ENCODE assay signal across 1 fruit fly cellular context in genomic region chr2L:2721317-2721716, dm6.
TF ChIP-seq lines count a peak whose summit lies in the region.

No protein-coding gene starts in this region.

TF ChIP-seq in whole organism, embryonic, 481 proteins besides CTCF, POLR2A, EP300 and RAD21 (continued from another document):
- TF ChIP-seq CG32532 (GFP tag; IDR thresholded peaks at IDR 0.05; lab: Robert Waterston, UW), result peak; percentile 43; the same call in 1 of the 2 replicates
- TF ChIP-seq Dek (tag; optimal IDR thresholded peaks at IDR 0.05; lab: Kevin White, UChicago), result no peak
- TF ChIP-seq Doc3 (GFP tag; IDR thresholded peaks at IDR 0.05; lab: Robert Waterston, UW; ENCODE audit: partially characterized antibody), result no peak
- no peak for TF ChIP-seq oc (tag; optimal IDR thresholded peaks at IDR 0.05; lab: Kevin White, UChicago)
- no peak for TF ChIP-seq CG1602 (GFP tag; optimal IDR thresholded peaks at IDR 0.05; lab: Kevin White, UChicago)
- TF ChIP-seq pum (GFP tag; optimal IDR thresholded peaks at IDR 0.05; lab: Kevin White, UChicago), result no peak
- TF ChIP-seq Dip2 (GFP tag; IDR thresholded peaks at IDR 0.05; lab: Robert Waterston, UW), result no peak
- TF ChIP-seq GATAe (GFP tag; conservative IDR thresholded peaks at IDR 0.05; lab: Robert Waterston, UW), result no peak
- TF ChIP-seq ewg (GFP tag; optimal IDR thresholded peaks at IDR 0.05; lab: Kevin White, UChicago), result no peak
- TF ChIP-seq p53 (GFP tag; optimal IDR thresholded peaks at IDR 0.05; lab: Kevin White, UChicago), result no peak
- TF ChIP-seq row (GFP tag; IDR thresholded peaks at IDR 0.05; lab: Robert Waterston, UW), result peak; percentile 43; the same call in 2 of the 3 replicates
- TF ChIP-seq trh (GFP tag; optimal IDR thresholded peaks at IDR 0.05; lab: Kevin White, UChicago), result no peak
- no peak for TF ChIP-seq CG3847 (GFP tag; IDR thresholded peaks at IDR 0.05; lab: Robert Waterston, UW)
- TF ChIP-seq B-H1 (GFP tag; IDR thresholded peaks at IDR 0.05; lab: Robert Waterston, UW), result no peak
- no peak for TF ChIP-seq CG4424 (GFP tag; optimal IDR thresholded peaks at IDR 0.05; lab: Kevin White, UChicago)
- TF ChIP-seq Kr (GFP tag; optimal IDR thresholded peaks at IDR 0.05; lab: Kevin White, UChicago), result no peak
- TF ChIP-seq al (GFP tag; IDR thresholded peaks at IDR 0.05; lab: Robert Waterston, UW), result no peak
- TF ChIP-seq Vsx1 (GFP tag; optimal IDR thresholded peaks at IDR 0.05; lab: Kevin White, UChicago), result no peak
- TF ChIP-seq cad (GFP tag; optimal IDR thresholded peaks at IDR 0.05; lab: Kevin White, UChicago), result no peak
- no peak for TF ChIP-seq sima (GFP tag; optimal IDR thresholded peaks at IDR 0.05; lab: Kevin White, UChicago)
- no peak for TF ChIP-seq CG18011 (GFP tag; optimal IDR thresholded peaks at IDR 0.05; lab: Kevin White, UChicago)
- TF ChIP-seq CG14014 (GFP tag; IDR thresholded peaks at IDR 0.05; lab: Robert Waterston, UW), result peak; percentile 33; the same call in 1 of the 2 replicates
- TF ChIP-seq hb (GFP tag; IDR thresholded peaks at IDR 0.05; lab: Robert Waterston, UW; ENCODE audit: partially characterized antibody), result no peak
- TF ChIP-seq exex (tag; optimal IDR thresholded peaks at IDR 0.05; lab: Kevin White, UChicago), result no peak
- no peak for TF ChIP-seq CG12744 (GFP tag; optimal IDR thresholded peaks at IDR 0.05; lab: Kevin White, UChicago)
- no peak for TF ChIP-seq CG6813 (GFP tag; optimal IDR thresholded peaks at IDR 0.05; lab: Kevin White, UChicago)
- no peak for TF ChIP-seq fru (optimal IDR thresholded peaks at IDR 0.05; lab: Kevin White, UChicago)
- no peak for TF ChIP-seq Nf-YB (GFP tag; optimal IDR thresholded peaks at IDR 0.05; lab: Kevin White, UChicago)
- TF ChIP-seq CG12219 (GFP tag; optimal IDR thresholded peaks at IDR 0.05; lab: Kevin White, UChicago), result no peak
- TF ChIP-seq CG1603 (tag; optimal IDR thresholded peaks at IDR 0.05; lab: Kevin White, UChicago), result peak; percentile 53
- TF ChIP-seq CG4854 (GFP tag; optimal IDR thresholded peaks at IDR 0.05; lab: Kevin White, UChicago), result no peak
- no peak for TF ChIP-seq CG14050 (GFP tag; IDR thresholded peaks at IDR 0.05; lab: Robert Waterston, UW)
- no peak for TF ChIP-seq chinmo (GFP tag; IDR thresholded peaks at IDR 0.05; lab: Robert Waterston, UW; ENCODE audit: partially characterized antibody)
- no peak for TF ChIP-seq kay (GFP tag; optimal IDR thresholded peaks at IDR 0.05; lab: Kevin White, UChicago)
- TF ChIP-seq Dip3 (GFP tag; optimal IDR thresholded peaks at IDR 0.05; lab: Kevin White, UChicago), result no peak
- no peak for TF ChIP-seq CG30020 (tag; optimal IDR thresholded peaks at IDR 0.05; lab: Kevin White, UChicago)
- TF ChIP-seq ash1 (GFP tag; optimal IDR thresholded peaks at IDR 0.05; lab: Kevin White, UChicago), result no peak
- TF ChIP-seq Drgx (GFP tag; IDR thresholded peaks at IDR 0.05; lab: Robert Waterston, UW), result no peak
- no peak for TF ChIP-seq CG3995 (GFP tag; optimal IDR thresholded peaks at IDR 0.05; lab: Kevin White, UChicago)
- no peak for TF ChIP-seq rib (GFP tag; IDR thresholded peaks at IDR 0.05; lab: Robert Waterston, UW)
- TF ChIP-seq odd (GFP tag; optimal IDR thresholded peaks at IDR 0.05; lab: Kevin White, UChicago), result no peak
- no peak for TF ChIP-seq bowl (GFP tag; IDR thresholded peaks at IDR 0.05; lab: Robert Waterston, UW)
- TF ChIP-seq CG34224 (GFP tag; IDR thresholded peaks at IDR 0.05; lab: Robert Waterston, UW; ENCODE audit: partially characterized antibody), result no peak
- TF ChIP-seq ranshi (GFP tag; IDR thresholded peaks at IDR 0.05; lab: Robert Waterston, UW), result 0 out of 2 replicates have a peak, but pooled peaks have one; percentile 37
- TF ChIP-seq CG10366 (GFP tag; IDR thresholded peaks at IDR 0.05; lab: Robert Waterston, UW), result no peak
- TF ChIP-seq Hr39 (optimal IDR thresholded peaks at IDR 0.05; lab: Kevin White, UChicago), result no peak
- no peak for TF ChIP-seq Tbp (GFP tag; optimal IDR thresholded peaks at IDR 0.05; lab: Kevin White, UChicago)
- TF ChIP-seq br (optimal IDR thresholded peaks at IDR 0.05; lab: Kevin White, UChicago), result no peak
- no peak for TF ChIP-seq h (optimal IDR thresholded peaks at IDR 0.05; lab: Kevin White, UChicago)
- no peak for TF ChIP-seq CG30403 (GFP tag; optimal IDR thresholded peaks at IDR 0.05; lab: Kevin White, UChicago)
- no peak for TF ChIP-seq Aef1 (GFP tag; IDR thresholded peaks at IDR 0.05; lab: Robert Waterston, UW)
- TF ChIP-seq fu2 (GFP tag; optimal IDR thresholded peaks at IDR 0.05; lab: Kevin White, UChicago), result no peak
- no peak for TF ChIP-seq CG10147 (GFP tag; optimal IDR thresholded peaks at IDR 0.05; lab: Kevin White, UChicago)
- no peak for TF ChIP-seq CG17568 (GFP tag; optimal IDR thresholded peaks at IDR 0.05; lab: Kevin White, UChicago)
- TF ChIP-seq Lhr (GFP tag; optimal IDR thresholded peaks at IDR 0.05; lab: Kevin White, UChicago), result no peak
- TF ChIP-seq CG8944 (GFP tag; optimal IDR thresholded peaks at IDR 0.05; lab: Kevin White, UChicago), result no peak
- peak; percentile 4 for TF ChIP-seq Sox102F (GFP tag; optimal IDR thresholded peaks at IDR 0.05; lab: Kevin White, UChicago)
- TF ChIP-seq Hand (GFP tag; optimal IDR thresholded peaks at IDR 0.05; lab: Kevin White, UChicago), result no peak
- TF ChIP-seq toy (GFP tag; IDR thresholded peaks at IDR 0.05; lab: Robert Waterston, UW), result no peak
- no peak for TF ChIP-seq ssp (GFP tag; IDR thresholded peaks at IDR 0.05; lab: Robert Waterston, UW)
- 0 out of 3 replicates have a peak, but pooled peaks have one; percentile 53 for TF ChIP-seq ci (GFP tag; IDR thresholded peaks at IDR 0.05; lab: Robert Waterston, UW)
- no peak for TF ChIP-seq CG6683 (GFP tag; optimal IDR thresholded peaks at IDR 0.05; lab: Kevin White, UChicago)
- TF ChIP-seq Adf1 (GFP tag; IDR thresholded peaks at IDR 0.05; lab: Robert Waterston, UW), result no peak
- TF ChIP-seq slou (GFP tag; optimal IDR thresholded peaks at IDR 0.05; lab: Kevin White, UChicago), result no peak
- TF ChIP-seq gcm2 (GFP tag; optimal IDR thresholded peaks at IDR 0.05; lab: Kevin White, UChicago), result no peak
- no peak for TF ChIP-seq CkIIα-i1 (GFP tag; IDR thresholded peaks at IDR 0.05; lab: Robert Waterston, UW)
- TF ChIP-seq inv (GFP tag; IDR thresholded peaks at IDR 0.05; lab: Robert Waterston, UW; ENCODE audit: partially characterized antibody), result no peak
- TF ChIP-seq HLHmδ (GFP tag; optimal IDR thresholded peaks at IDR 0.05; lab: Kevin White, UChicago), result no peak
- no peak for TF ChIP-seq pan (optimal IDR thresholded peaks at IDR 0.05; lab: Kevin White, UChicago)
- no peak for TF ChIP-seq pan (GFP tag; optimal IDR thresholded peaks at IDR 0.05 in 1 of 2, IDR thresholded peaks at IDR 0.05 in 1 of 2)
- TF ChIP-seq ATbp (GFP tag; optimal IDR thresholded peaks at IDR 0.05; lab: Kevin White, UChicago), result no peak
- peak; percentile 9; the same call in 1 of the 2 replicates for TF ChIP-seq CG11247 (GFP tag; IDR thresholded peaks at IDR 0.05; lab: Robert Waterston, UW)
- no peak for TF ChIP-seq Oli (tag; optimal IDR thresholded peaks at IDR 0.05; lab: Kevin White, UChicago)
- TF ChIP-seq CG2129 (GFP tag; IDR thresholded peaks at IDR 0.05; lab: Robert Waterston, UW; ENCODE audit: partially characterized antibody), result no peak
- no peak for TF ChIP-seq CG13123 (GFP tag; optimal IDR thresholded peaks at IDR 0.05; lab: Kevin White, UChicago)
- TF ChIP-seq CG11695 (GFP tag; IDR thresholded peaks at IDR 0.05; lab: Robert Waterston, UW), result peak; percentile 26; the same call in 1 of the 3 replicates
- TF ChIP-seq Hmr (GFP tag; optimal IDR thresholded peaks at IDR 0.05; lab: Kevin White, UChicago), result peak; percentile 24
- no peak for TF ChIP-seq Spps (tag; optimal IDR thresholded peaks at IDR 0.05; lab: Kevin White, UChicago)
- no peak for TF ChIP-seq CoRest (tag; optimal IDR thresholded peaks at IDR 0.05; lab: Kevin White, UChicago)
- 0 out of 3 replicates have a peak, but pooled peaks have one; percentile 15 for TF ChIP-seq CG3726 (GFP tag; IDR thresholded peaks at IDR 0.05; lab: Robert Waterston, UW)
- TF ChIP-seq CG12299 (tag; optimal IDR thresholded peaks at IDR 0.05; lab: Kevin White, UChicago), result no peak
- peak; percentile 38 for TF ChIP-seq CG2678 (tag; optimal IDR thresholded peaks at IDR 0.05; lab: Kevin White, UChicago)
- no peak for TF ChIP-seq nom (GFP tag; optimal IDR thresholded peaks at IDR 0.05; lab: Kevin White, UChicago)
- TF ChIP-seq grau (tag; optimal IDR thresholded peaks at IDR 0.05; lab: Kevin White, UChicago), result no peak
- no peak for TF ChIP-seq CG4360 (GFP tag; IDR thresholded peaks at IDR 0.05; lab: Robert Waterston, UW)
- no peak for TF ChIP-seq CG33557 (GFP tag; optimal IDR thresholded peaks at IDR 0.05; lab: Kevin White, UChicago)
- TF ChIP-seq pros (GFP tag; optimal IDR thresholded peaks at IDR 0.05; lab: Kevin White, UChicago), result no peak
- no peak for TF ChIP-seq CG10321 (GFP tag; IDR thresholded peaks at IDR 0.05; lab: Robert Waterston, UW)
- TF ChIP-seq sqz (GFP tag; optimal IDR thresholded peaks at IDR 0.05; lab: Kevin White, UChicago), result no peak
- TF ChIP-seq CG31224 (GFP tag; IDR thresholded peaks at IDR 0.05; lab: Robert Waterston, UW), result no peak
- TF ChIP-seq CG6689 (GFP tag; IDR thresholded peaks at IDR 0.05; lab: Robert Waterston, UW), result 0 out of 2 replicates have a peak, but pooled peaks have one; percentile 18
- TF ChIP-seq dan (GFP tag; IDR thresholded peaks at IDR 0.05; lab: Robert Waterston, UW), result no peak
- no peak for TF ChIP-seq Usf (GFP tag; optimal IDR thresholded peaks at IDR 0.05; lab: Kevin White, UChicago)
- TF ChIP-seq tgo (GFP tag; IDR thresholded peaks at IDR 0.05; lab: Robert Waterston, UW), result no peak
- TF ChIP-seq CG3281 (GFP tag; optimal IDR thresholded peaks at IDR 0.05; lab: Kevin White, UChicago), result peak; percentile 11
- TF ChIP-seq ase (GFP tag; IDR thresholded peaks at IDR 0.05; lab: Robert Waterston, UW), result 0 out of 3 replicates have a peak, but pooled peaks have one; percentile 21
- no peak for TF ChIP-seq caup (GFP tag; optimal IDR thresholded peaks at IDR 0.05; lab: Kevin White, UChicago; ENCODE audit: severe bottlenecking)
- no peak for TF ChIP-seq gfzf (GFP tag; optimal IDR thresholded peaks at IDR 0.05; lab: Kevin White, UChicago)
- TF ChIP-seq CG14667 (GFP tag; IDR thresholded peaks at IDR 0.05; lab: Robert Waterston, UW), result no peak
- 0 out of 2 replicates have a peak, but pooled peaks have one; percentile 25 for TF ChIP-seq E2f1 (GFP tag; IDR thresholded peaks at IDR 0.05; lab: Robert Waterston, UW)
- TF ChIP-seq Atf6 (GFP tag; IDR thresholded peaks at IDR 0.05; lab: Robert Waterston, UW), result peak; percentile 10; the same call in 1 of the 2 replicates
- TF ChIP-seq CG31388 (GFP tag; optimal IDR thresholded peaks at IDR 0.05; lab: Kevin White, UChicago), result no peak
- no peak for TF ChIP-seq fd3F (GFP tag; optimal IDR thresholded peaks at IDR 0.05; lab: Kevin White, UChicago)
- TF ChIP-seq nmo (GFP tag; optimal IDR thresholded peaks at IDR 0.05; lab: Kevin White, UChicago), result no peak
- no peak for TF ChIP-seq CG31441 (GFP tag; IDR thresholded peaks at IDR 0.05; lab: Robert Waterston, UW)
- 0 out of 2 replicates have a peak, but pooled peaks have one; percentile 34 for TF ChIP-seq ap (GFP tag; IDR thresholded peaks at IDR 0.05; lab: Robert Waterston, UW)
- TF ChIP-seq PHDP (tag; optimal IDR thresholded peaks at IDR 0.05; lab: Kevin White, UChicago), result no peak
- TF ChIP-seq Dp (GFP tag; optimal IDR thresholded peaks at IDR 0.05; lab: Kevin White, UChicago), result no peak
- TF ChIP-seq ems (GFP tag; optimal IDR thresholded peaks at IDR 0.05; lab: Kevin White, UChicago), result no peak
- TF ChIP-seq Poxn (GFP tag; IDR thresholded peaks at IDR 0.05; lab: Robert Waterston, UW), result no peak
- no peak for TF ChIP-seq hbn (GFP tag; IDR thresholded peaks at IDR 0.05; lab: Robert Waterston, UW; ENCODE audit: partially characterized antibody)
- no peak for TF ChIP-seq dati (GFP tag; IDR thresholded peaks at IDR 0.05; lab: Robert Waterston, UW)
- no peak for TF ChIP-seq CG4730 (GFP tag; IDR thresholded peaks at IDR 0.05; lab: Robert Waterston, UW)
- TF ChIP-seq CG42726 (GFP tag; IDR thresholded peaks at IDR 0.05; lab: Robert Waterston, UW; ENCODE audit: partially characterized antibody), result no peak
- no peak for TF ChIP-seq tll (GFP tag; optimal IDR thresholded peaks at IDR 0.05; lab: Kevin White, UChicago)
- TF ChIP-seq dimm (GFP tag; IDR thresholded peaks at IDR 0.05; lab: Robert Waterston, UW), result no peak
- TF ChIP-seq CG7928 (GFP tag; optimal IDR thresholded peaks at IDR 0.05; lab: Kevin White, UChicago), result no peak
- no peak for TF ChIP-seq mam (GFP tag; optimal IDR thresholded peaks at IDR 0.05; lab: Kevin White, UChicago)
- TF ChIP-seq dmrt11E (tag; optimal IDR thresholded peaks at IDR 0.05; lab: Kevin White, UChicago), result no peak
- no peak for TF ChIP-seq CG2116 (GFP tag; optimal IDR thresholded peaks at IDR 0.05; lab: Kevin White, UChicago)
- no peak for TF ChIP-seq chm (GFP tag; IDR thresholded peaks at IDR 0.05; lab: Robert Waterston, UW)
- no peak for TF ChIP-seq Scr (GFP tag; IDR thresholded peaks at IDR 0.05; lab: Robert Waterston, UW; ENCODE audit: partially characterized antibody)
- no peak for TF ChIP-seq CG14441 (GFP tag; IDR thresholded peaks at IDR 0.05; lab: Robert Waterston, UW)
- TF ChIP-seq pho (GFP tag; optimal IDR thresholded peaks at IDR 0.05; lab: Kevin White, UChicago), result no peak
- no peak for TF ChIP-seq CG10654 (GFP tag; optimal IDR thresholded peaks at IDR 0.05; lab: Kevin White, UChicago)
